Fruit fly (Drosophila melanogaster) whole organism: Measurements from ENCODE around the gene CG14143.
"Not testable (repeated sequence)": the region's sequence is repeated elsewhere in the genome, so short reads cannot be mapped to it uniquely, and the experiment has no call there.

Experiments used
- CG8478 ChIP-seq: fragments of >200 bp; optimal IDR thresholded peaks from 2 replicates; lab custom pipeline; 2018; ENCODE audit warnings: inconsistent platforms
- Dll ChIP-seq: fragments of >200 bp; optimal IDR thresholded peaks from 2 replicates; lab custom pipeline; 2017
- EcR ChIP-seq, 2 experiments: fragments of >200 bp; optimal IDR thresholded peaks; 2 replicates each; lab custom pipeline; 2017; ENCODE audit warnings: missing biosample characterization in 2 of 2, missing genetic modification characterization in 2 of 2, missing genetic modification reagents in 2 of 2
- pan ChIP-seq: fragments of >200 bp; optimal IDR thresholded peaks from 2 replicates; lab custom pipeline; 2017
- psq ChIP-seq: fragments of >200 bp; optimal IDR thresholded peaks from 2 replicates; lab custom pipeline; 2017
- usp ChIP-seq: fragments of >200 bp; optimal IDR thresholded peaks from 2 replicates; lab custom pipeline; 2017; ENCODE audit warnings: missing biosample characterization, missing genetic modification characterization, mixed read lengths

The CG14143 gene

DNA sequence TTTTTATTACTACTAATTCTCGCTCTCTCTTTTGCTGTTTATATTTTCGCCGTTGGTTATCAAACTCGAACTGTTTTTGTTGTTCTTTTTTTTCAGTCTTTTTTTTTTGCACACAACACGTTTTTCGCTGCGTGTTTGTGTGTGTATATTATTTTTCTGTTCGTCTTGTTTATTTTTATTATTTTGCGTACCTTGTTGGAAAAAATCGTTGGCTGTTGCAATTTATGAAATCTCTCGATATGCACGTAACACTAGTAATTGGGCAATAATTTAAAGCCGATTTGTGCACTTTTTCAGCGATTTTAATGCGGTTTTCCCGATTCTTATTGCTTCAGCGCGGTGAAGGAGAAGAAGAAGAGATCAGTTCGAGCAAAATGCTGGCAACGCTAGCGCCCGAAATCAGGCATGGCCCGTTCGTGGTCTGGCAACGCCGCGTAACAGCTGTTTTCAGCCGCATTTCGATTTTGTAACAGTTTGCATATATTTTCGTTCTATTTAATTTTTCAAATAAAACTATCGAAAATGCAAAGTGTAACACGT, 14.3 kb upstream of the CG14143 start, which contains the start of the genes FoxK and mRpL2:
Gene FoxK (minus strand): TSS at position 365 of the 540 bp plus-strand sequence.
Gene mRpL2 (plus strand): TSS at position 429 of the 540 bp plus-strand sequence.
- no peak for TF ChIP-seq Dll (lab: Kevin White, UChicago)
- TF ChIP-seq psq (lab: Kevin White, UChicago) = no peak
- TF ChIP-seq usp (GFP tag; lab: Kevin White, UChicago) = no peak
- TF ChIP-seq pan (lab: Kevin White, UChicago) = no peak
- TF ChIP-seq CG8478 (lab: Kevin White, UChicago) = no peak
- no peak for TF ChIP-seq EcR (GFP tag; optimal IDR thresholded peaks at IDR 0.05; lab: Kevin White, UChicago)

DNA sequence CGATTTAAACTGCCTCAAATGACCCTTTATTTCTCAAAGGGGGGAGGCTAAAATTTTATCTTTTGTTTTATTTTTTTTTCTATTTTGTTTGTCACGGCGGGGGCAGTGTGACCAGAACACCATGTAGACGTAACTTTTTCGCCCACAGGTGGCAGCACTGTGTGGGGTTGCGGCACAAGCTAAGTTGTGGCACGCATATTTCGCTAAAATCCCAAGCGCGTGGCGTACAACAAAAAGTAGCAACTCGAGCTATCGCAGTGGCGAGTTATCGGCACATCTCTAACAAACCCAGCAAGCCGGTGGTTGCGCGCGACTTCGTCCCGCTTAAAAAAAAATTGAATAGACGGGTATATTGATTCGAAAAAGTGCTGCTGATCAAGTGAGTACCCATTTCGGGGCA, 11.7 kb upstream of the CG14143 start, which contains the start of the genes Ufd1 and NaPi-III:
Gene Ufd1 (minus strand): TSS at position 129 of the 400 bp plus-strand sequence.
Gene NaPi-III (plus strand): TSS at position 261 of the 400 bp plus-strand sequence.
- TF ChIP-seq EcR (GFP tag; optimal IDR thresholded peaks at IDR 0.05; lab: Kevin White, UChicago) (no peak), psq (lab: Kevin White, UChicago) (no peak), pan (lab: Kevin White, UChicago) (no peak), usp (GFP tag; lab: Kevin White, UChicago) (no peak), CG8478 (lab: Kevin White, UChicago) (no peak), Dll (lab: Kevin White, UChicago) (no peak)

DNA sequence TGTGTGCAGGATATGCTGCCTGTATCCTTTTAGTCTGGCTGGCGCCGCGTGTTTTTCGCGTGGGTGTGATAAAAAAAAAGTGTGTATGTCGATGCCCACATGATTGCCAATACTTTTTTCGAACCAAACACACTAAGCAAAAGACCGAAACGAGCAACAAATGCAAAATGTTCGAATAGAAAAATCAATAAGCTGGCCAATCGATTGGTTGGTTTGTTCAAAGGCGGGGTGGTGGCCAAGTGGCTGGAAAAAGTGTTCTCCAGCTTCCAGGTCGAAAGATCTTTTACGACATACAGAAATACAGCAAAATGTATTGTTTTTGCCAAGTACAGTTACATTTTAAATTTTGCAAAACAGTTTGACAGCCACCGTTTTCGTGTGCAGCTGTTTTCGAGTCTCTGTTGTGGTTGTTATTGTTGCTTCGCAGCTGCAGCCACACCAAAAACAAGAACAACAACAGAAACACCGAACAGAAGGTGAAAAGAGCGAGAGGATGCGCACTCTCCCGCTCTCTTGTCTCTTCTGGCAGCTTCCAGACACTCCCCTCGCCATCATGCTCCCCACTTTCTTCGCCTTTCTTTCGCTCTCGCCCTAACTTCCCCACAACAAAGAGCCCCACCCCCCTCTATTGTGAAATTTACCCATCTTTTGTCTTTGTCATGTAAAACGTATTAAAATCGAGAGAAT, 11.0 kb upstream of the CG14143 start:
- TF ChIP-seq usp (GFP tag; lab: Kevin White, UChicago) (no peak), Dll (lab: Kevin White, UChicago) (peak; percentile 90)

DNA sequence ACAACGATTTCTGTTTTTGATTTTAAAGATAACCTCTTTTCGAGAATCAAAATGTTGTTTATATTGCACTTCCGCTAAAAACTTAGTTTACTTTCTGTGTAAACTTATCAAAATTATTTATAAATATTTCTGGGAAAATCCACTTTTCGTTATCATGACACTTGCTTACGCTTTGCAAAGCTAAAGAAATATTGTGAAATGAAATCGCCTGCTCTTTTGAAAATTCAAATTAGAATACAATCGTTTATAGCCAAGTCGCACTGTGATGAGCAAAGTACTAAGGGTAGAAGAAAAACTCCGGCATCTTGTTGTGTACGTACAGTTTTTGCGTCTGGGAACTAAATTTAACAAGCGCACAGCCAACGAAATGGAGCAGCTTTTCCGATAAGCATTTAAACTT, 10.3 kb upstream of the CG14143 start:
- TF ChIP-seq usp (GFP tag; lab: Kevin White, UChicago) (no peak), pan (lab: Kevin White, UChicago) (no peak), EcR (GFP tag; optimal IDR thresholded peaks at IDR 0.05; lab: Kevin White, UChicago) (no peak), Dll (lab: Kevin White, UChicago) (no peak), psq (lab: Kevin White, UChicago) (no peak), CG8478 (lab: Kevin White, UChicago) (no peak)

DNA sequence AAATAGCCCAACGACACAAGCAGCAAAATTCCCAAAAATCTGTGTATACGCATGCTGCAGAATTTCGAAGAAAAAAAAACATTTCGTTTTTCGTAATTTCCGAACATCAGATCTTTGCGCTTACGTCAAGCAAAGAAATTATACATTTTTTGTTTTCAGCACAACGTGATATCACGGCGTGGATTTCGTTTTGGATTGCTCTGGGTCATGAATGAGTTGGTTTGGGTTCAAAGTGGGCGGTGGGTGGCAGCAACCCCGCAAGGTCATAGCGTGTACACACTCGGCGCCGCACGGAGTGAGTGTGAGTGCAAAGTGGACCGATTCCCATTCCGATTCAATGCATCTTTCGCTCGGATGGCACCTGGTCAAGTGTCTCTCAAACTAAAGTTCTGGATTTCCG, 9.9 kb upstream of the CG14143 start:
- TF ChIP-seq pan (lab: Kevin White, UChicago) = no peak
- TF ChIP-seq usp (GFP tag; lab: Kevin White, UChicago) = no peak
- TF ChIP-seq CG8478 (lab: Kevin White, UChicago) = no peak
- no peak for TF ChIP-seq Dll (lab: Kevin White, UChicago)
- no peak for TF ChIP-seq psq (lab: Kevin White, UChicago)
- TF ChIP-seq EcR (GFP tag; optimal IDR thresholded peaks at IDR 0.05; lab: Kevin White, UChicago) = no peak

DNA sequence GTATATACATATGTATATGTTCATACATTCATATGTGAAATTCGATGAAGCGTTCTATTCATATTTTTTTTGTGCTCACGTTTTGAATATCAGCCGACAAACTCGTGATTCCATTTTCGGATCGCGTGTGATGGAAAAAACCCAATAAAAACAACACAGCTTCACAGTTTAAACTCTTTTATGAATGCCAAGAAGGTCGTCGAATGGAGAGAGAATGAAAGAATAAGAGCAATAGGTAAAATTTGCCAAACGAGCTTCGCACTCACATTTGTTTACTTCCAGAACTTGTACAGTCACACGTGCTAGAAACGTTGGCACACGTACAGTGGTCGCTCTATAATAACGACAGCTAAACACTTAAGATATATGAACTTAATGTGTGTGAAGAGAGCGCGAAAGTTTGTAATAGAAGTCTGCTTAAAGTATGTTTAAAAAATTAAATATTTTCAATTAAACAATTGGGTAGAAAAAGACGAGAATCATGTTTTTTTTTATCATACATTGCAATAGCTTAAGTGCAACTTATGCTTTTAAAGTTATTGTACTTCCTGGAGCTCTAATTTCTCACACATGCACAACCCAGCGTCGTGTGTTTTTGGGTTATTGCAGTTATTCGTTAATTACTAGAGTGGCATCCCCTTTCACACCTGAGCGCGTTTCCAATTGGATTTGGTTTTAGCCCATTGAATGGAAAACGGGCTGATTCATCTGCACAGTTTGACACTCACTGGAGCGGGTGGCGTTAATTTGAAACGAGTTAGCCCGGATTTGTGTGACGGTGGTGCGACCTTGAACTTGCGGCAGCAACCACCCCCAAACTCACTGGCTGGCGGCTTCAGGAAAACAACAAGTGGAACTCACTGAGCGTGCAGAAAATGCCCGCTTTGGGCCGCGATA, 8.9 kb upstream of the CG14143 start:
- TF ChIP-seq pan (lab: Kevin White, UChicago) = no peak
- TF ChIP-seq usp (GFP tag; lab: Kevin White, UChicago) = no peak
- no peak for TF ChIP-seq EcR (GFP tag; optimal IDR thresholded peaks at IDR 0.05; lab: Kevin White, UChicago)
- TF ChIP-seq CG8478 (lab: Kevin White, UChicago) = no peak
- TF ChIP-seq Dll (lab: Kevin White, UChicago) = no peak
- no peak for TF ChIP-seq psq (lab: Kevin White, UChicago)

DNA sequence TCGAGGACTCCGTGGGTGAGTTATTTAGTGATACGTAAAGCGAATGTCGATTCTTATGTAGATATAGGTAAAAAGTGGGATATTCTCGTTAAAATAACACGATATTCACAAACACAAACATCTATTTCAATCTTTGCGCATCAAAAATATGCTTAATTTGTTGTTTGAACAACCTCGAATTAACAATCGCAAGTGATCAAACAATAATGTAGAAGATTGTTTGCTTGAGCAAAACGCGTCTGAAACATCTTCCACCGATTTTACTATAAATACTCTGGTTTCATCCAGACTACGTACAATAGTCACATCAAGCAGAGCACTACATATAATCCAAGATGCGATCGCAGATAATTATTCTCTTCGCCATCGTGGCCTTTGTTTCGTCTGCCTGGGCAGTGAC, 4.3 kb upstream of the CG14143 start, which contains the start of gene nol:
Gene nol (plus strand): TSS at position 301 of the 400 bp plus-strand sequence.
- no peak for TF ChIP-seq psq (lab: Kevin White, UChicago)
- TF ChIP-seq usp (GFP tag; lab: Kevin White, UChicago) = no peak
- TF ChIP-seq Dll (lab: Kevin White, UChicago) = no peak
- TF ChIP-seq CG8478 (lab: Kevin White, UChicago) = no peak
- no peak for TF ChIP-seq pan (lab: Kevin White, UChicago)
- no peak for TF ChIP-seq EcR (GFP tag; optimal IDR thresholded peaks at IDR 0.05; lab: Kevin White, UChicago)

DNA sequence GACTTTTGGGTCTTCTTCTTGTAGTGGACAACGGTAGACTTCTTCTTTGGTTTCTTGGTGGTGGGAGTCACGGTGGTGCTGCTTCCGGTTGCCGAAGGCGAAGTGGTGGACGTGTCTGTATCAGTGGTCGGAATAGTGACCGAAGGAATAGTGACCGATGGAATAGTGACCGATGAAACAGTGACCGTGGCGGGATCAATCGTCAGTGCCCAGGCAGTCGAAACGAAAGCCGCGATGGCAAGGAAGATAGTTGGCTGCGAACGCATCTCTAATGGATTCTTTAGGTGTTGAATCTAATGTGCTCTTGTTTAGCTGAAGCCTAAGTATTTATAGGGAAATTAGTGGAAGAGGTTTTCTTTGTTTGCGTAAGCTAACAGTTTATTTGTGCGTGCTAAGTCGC, 2.7 kb upstream of the CG14143 start, which contains the start of gene CG32074:
Gene CG32074 (minus strand): TSS at position 268 of the 400 bp plus-strand sequence.
- TF ChIP-seq Dll (lab: Kevin White, UChicago); EcR (GFP tag; optimal IDR thresholded peaks at IDR 0.05; lab: Kevin White, UChicago); pan (lab: Kevin White, UChicago): not testable (repeated sequence)

DNA sequence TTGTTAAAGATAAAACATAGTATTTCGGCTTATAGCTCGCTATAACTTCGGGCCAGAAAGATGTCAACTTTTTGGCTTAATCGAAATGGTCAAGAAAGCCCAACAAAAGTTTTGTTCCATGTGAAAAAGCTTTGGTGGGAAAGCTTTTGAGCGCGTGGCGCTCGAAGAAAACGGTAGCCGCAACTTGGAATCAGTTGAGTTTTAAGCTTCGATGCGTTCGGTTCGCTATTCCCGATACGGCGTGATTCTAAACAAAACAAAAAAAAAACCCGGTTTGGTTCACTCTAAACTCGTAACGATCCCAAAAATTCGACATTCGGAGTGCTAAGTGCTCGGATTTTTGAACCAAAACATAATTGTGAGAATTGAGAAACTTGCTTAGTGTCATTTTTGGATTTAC, 1.1 kb downstream of the CG14143 start, which contains the start of gene IRSp53:
Gene IRSp53 (plus strand): TSS at position 204 of the 400 bp plus-strand sequence.
- TF ChIP-seq CG8478 (lab: Kevin White, UChicago) = no peak
- no peak for TF ChIP-seq usp (GFP tag; lab: Kevin White, UChicago)
- no peak for TF ChIP-seq Dll (lab: Kevin White, UChicago)
- TF ChIP-seq EcR (GFP tag; optimal IDR thresholded peaks at IDR 0.05; lab: Kevin White, UChicago) = no peak
- no peak for TF ChIP-seq pan (lab: Kevin White, UChicago)
- no peak for TF ChIP-seq psq (lab: Kevin White, UChicago)

DNA sequence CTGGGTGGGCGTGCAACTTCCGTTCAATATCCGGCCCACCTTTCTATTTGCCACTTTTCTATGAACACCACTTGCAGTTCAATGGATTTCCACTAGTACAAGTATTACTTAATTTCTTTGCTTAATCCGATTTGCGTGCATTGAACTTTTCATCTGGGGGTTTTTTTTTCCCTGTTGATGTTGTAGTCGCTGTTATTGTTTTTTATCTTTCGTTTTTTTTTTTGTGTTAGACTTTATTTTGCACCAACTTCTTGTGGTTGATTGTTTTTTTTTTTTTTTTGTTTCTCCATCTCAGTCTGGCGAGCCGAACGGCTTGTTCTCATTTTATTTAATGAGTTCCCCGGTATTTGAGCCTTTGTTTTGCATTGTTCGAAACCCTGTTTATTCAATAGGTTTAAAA, 1.6 kb downstream of the CG14143 start:
- no peak for TF ChIP-seq usp (GFP tag; lab: Kevin White, UChicago)
- TF ChIP-seq psq (lab: Kevin White, UChicago) = no peak
- no peak for TF ChIP-seq Dll (lab: Kevin White, UChicago)
- TF ChIP-seq EcR (GFP tag; optimal IDR thresholded peaks at IDR 0.05; lab: Kevin White, UChicago) = no peak
- no peak for TF ChIP-seq pan (lab: Kevin White, UChicago)
- TF ChIP-seq CG8478 (lab: Kevin White, UChicago) = no peak
